Fruit fly (Drosophila melanogaster) whole organism, embryonic: ENCODE results near the gene Hmbs.
A peak's percentile ranks its signal among the peaks of the same experiment; 100 is the strongest.

Experiments used
- Abd-B ChIP-seq: fragments of 200-800 bp; sonication (Bioruptor generic); optimal IDR thresholded peaks from 2 replicates; lab custom pipeline; 2018; ENCODE audit warnings: missing biosample characterization, mild to moderate bottlenecking, missing genetic modification characterization, moderate library complexity
- Ada2b ChIP-seq: fragments of 200-800 bp; sonication (Bioruptor generic); IDR thresholded peaks from 2 replicates; pipeline ENCODE4 v1.3.6; 2022; ENCODE audit warnings: missing biosample characterization, missing genetic modification characterization
- Aef1 ChIP-seq: fragments of 200-800 bp; sonication (Bioruptor generic); IDR thresholded peaks from 3 replicates; pipeline ENCODE4 v1.3.6; 2022; ENCODE audit warnings: missing biosample characterization, missing genetic modification characterization
- Atf6 ChIP-seq: fragments of 200-800 bp; sonication (Bioruptor generic); IDR thresholded peaks from 2 replicates; pipeline ENCODE4 v1.3.6; 2022; ENCODE audit warnings: missing biosample characterization, missing genetic modification characterization
- BEAF-32 ChIP-seq: fragments of 200-800 bp; sonication (Bioruptor generic); optimal IDR thresholded peaks from 3 replicates; lab custom pipeline; 2017; ENCODE audit warnings: missing biosample characterization, missing genetic modification characterization, mild to moderate bottlenecking, moderate library complexity, missing genetic modification reagents
- CG10431 ChIP-seq: fragments of 200-800 bp; sonication (Bioruptor generic); optimal IDR thresholded peaks from 3 replicates; lab custom pipeline; 2018; ENCODE audit warnings: missing biosample characterization, mild to moderate bottlenecking, missing genetic modification characterization
- CG10565 ChIP-seq: fragments of 200-800 bp; sonication (Bioruptor generic); optimal IDR thresholded peaks from 3 replicates; lab custom pipeline; 2016; ENCODE audit warnings: missing biosample characterization, mild to moderate bottlenecking, missing genetic modification characterization
- CG1233 ChIP-seq: fragments of 200-800 bp; sonication (Bioruptor generic); optimal IDR thresholded peaks from 4 replicates; lab custom pipeline; 2018; ENCODE audit warnings: missing biosample characterization, mild to moderate bottlenecking, missing genetic modification characterization
- CG12391 ChIP-seq: fragments of 200-800 bp; sonication (Bioruptor generic); optimal IDR thresholded peaks from 3 replicates; lab custom pipeline; 2018; ENCODE audit warnings: missing biosample characterization, mild to moderate bottlenecking, missing genetic modification characterization, moderate library complexity
- CG14014 ChIP-seq: fragments of 200-800 bp; sonication (Bioruptor generic); IDR thresholded peaks from 2 replicates; pipeline ENCODE4 v1.3.6; 2022; ENCODE audit warnings: missing biosample characterization, missing genetic modification characterization
- CG15011 ChIP-seq: fragments of 200-800 bp; sonication (Bioruptor generic); optimal IDR thresholded peaks from 3 replicates; lab custom pipeline; 2018; ENCODE audit warnings: missing biosample characterization, mild to moderate bottlenecking, missing genetic modification characterization
- CG15269 ChIP-seq: fragments of 200-800 bp; sonication (Bioruptor generic); optimal IDR thresholded peaks from 2 replicates; lab custom pipeline; 2018; ENCODE audit warnings: missing biosample characterization, mild to moderate bottlenecking, missing genetic modification characterization, moderate library complexity
- CG17385 ChIP-seq: fragments of 200-800 bp; sonication (Bioruptor generic); optimal IDR thresholded peaks from 3 replicates; lab custom pipeline; 2018; ENCODE audit warnings: missing biosample characterization, mild to moderate bottlenecking, missing genetic modification characterization
- CG18476 ChIP-seq: fragments of 200-800 bp; sonication (Bioruptor generic); optimal IDR thresholded peaks from 2 replicates; lab custom pipeline; 2016; ENCODE audit warnings: missing biosample characterization, mild to moderate bottlenecking, missing genetic modification characterization
- CG2129 ChIP-seq: fragments of 200-800 bp; sonication (Bioruptor generic); IDR thresholded peaks from 2 replicates; pipeline ENCODE4 v1.3.6; 2022; ENCODE audit warnings: missing biosample characterization, missing genetic modification characterization; ENCODE audit not compliant: partially characterized antibody
- CG32772 ChIP-seq: fragments of 200-800 bp; sonication (Bioruptor generic); IDR thresholded peaks from 2 replicates; pipeline ENCODE4 v1.3.6; 2022; ENCODE audit warnings: missing biosample characterization, missing genetic modification characterization
- CG3281 ChIP-seq: fragments of 200-800 bp; sonication (Bioruptor generic); optimal IDR thresholded peaks from 3 replicates; lab custom pipeline; 2017; ENCODE audit warnings: missing biosample characterization, mild to moderate bottlenecking, missing genetic modification characterization
- CG6272 ChIP-seq: fragments of 200-800 bp; sonication (Bioruptor generic); IDR thresholded peaks from 2 replicates; pipeline ENCODE4 v1.3.6; 2022; ENCODE audit warnings: missing biosample characterization, missing genetic modification characterization
- CHES-1-like ChIP-seq: fragments of 200-800 bp; sonication (Bioruptor generic); optimal IDR thresholded peaks from 2 replicates; lab custom pipeline; 2016; ENCODE audit warnings: missing biosample characterization, missing genetic modification characterization
- D19A ChIP-seq: fragments of 200-800 bp; optimal IDR thresholded peaks from 3 replicates; lab custom pipeline; 2019; ENCODE audit warnings: missing biosample characterization, mild to moderate bottlenecking, missing genetic modification characterization, moderate library complexity
- Drgx ChIP-seq: fragments of 200-800 bp; sonication (Bioruptor generic); IDR thresholded peaks from 2 replicates; pipeline ENCODE4 v1.3.6; 2022; ENCODE audit warnings: missing biosample characterization, missing genetic modification characterization
- Gug ChIP-seq: fragments of 200-800 bp; sonication (Bioruptor generic); IDR thresholded peaks from 4 replicates; pipeline ENCODE4 v1.3.6; 2022; ENCODE audit warnings: missing biosample characterization, missing genetic modification characterization
- HLH4C ChIP-seq: fragments of 200-800 bp; sonication (Bioruptor generic); IDR thresholded peaks from 3 replicates; pipeline ENCODE4 v1.3.6; 2022; ENCODE audit warnings: missing biosample characterization, missing genetic modification characterization; ENCODE audit not compliant: partially characterized antibody
- HLH54F ChIP-seq: fragments of 200-800 bp; sonication (Bioruptor generic); optimal IDR thresholded peaks from 3 replicates; lab custom pipeline; 2016; ENCODE audit warnings: missing biosample characterization, missing genetic modification characterization
- MBD-R2 ChIP-seq: fragments of 200-800 bp; sonication (Bioruptor generic); IDR thresholded peaks from 2 replicates; pipeline ENCODE4 v1.3.6; 2022; ENCODE audit warnings: missing biosample characterization, missing genetic modification characterization
- MTF-1 ChIP-seq: fragments of 200-800 bp; sonication (Bioruptor generic); optimal IDR thresholded peaks from 2 replicates; lab custom pipeline; 2018; ENCODE audit warnings: missing biosample characterization, mild to moderate bottlenecking, missing genetic modification characterization, borderline replicate concordance
- Optix ChIP-seq: fragments of 200-800 bp; sonication (Bioruptor generic); IDR thresholded peaks from 3 replicates; pipeline ENCODE4 v1.3.6; 2022; ENCODE audit warnings: missing biosample characterization, missing genetic modification characterization
- Scr ChIP-seq: fragments of 200-800 bp; sonication (Bioruptor generic); IDR thresholded peaks from 2 replicates; pipeline ENCODE4 v1.3.6; 2022; ENCODE audit warnings: missing biosample characterization, missing genetic modification characterization; ENCODE audit not compliant: partially characterized antibody
- Side ChIP-seq: fragments of 200-800 bp; sonication (Bioruptor generic); optimal IDR thresholded peaks from 2 replicates; lab custom pipeline; 2016; ENCODE audit warnings: missing biosample characterization, missing genetic modification characterization
- Spps ChIP-seq: fragments of 200-800 bp; sonication (Bioruptor generic); optimal IDR thresholded peaks from 2 replicates; lab custom pipeline; 2018; ENCODE audit warnings: missing biosample characterization, mild to moderate bottlenecking, missing genetic modification characterization
- az2 ChIP-seq: fragments of 200-800 bp; sonication (Bioruptor generic); optimal IDR thresholded peaks from 3 replicates; lab custom pipeline; 2016; ENCODE audit warnings: missing biosample characterization, missing genetic modification characterization
- bigmax ChIP-seq: fragments of 200-800 bp; sonication (Bioruptor generic); optimal IDR thresholded peaks from 2 replicates; lab custom pipeline; 2018; ENCODE audit warnings: missing biosample characterization, mild to moderate bottlenecking, missing genetic modification characterization
- chif ChIP-seq, 2 experiments: fragments of 200-800 bp; sonication (Bioruptor generic); optimal IDR thresholded peaks; 3 replicates each; lab custom pipeline; 2016; ENCODE audit warnings: missing biosample characterization in 2 of 2, missing genetic modification characterization in 2 of 2
- crp ChIP-seq, 2 experiments: fragments of 200-800 bp; sonication (Bioruptor generic); optimal IDR thresholded peaks; 2 replicates in 1 of 2; 3 replicates in 1 of 2; lab custom pipeline; 2017; ENCODE audit warnings: missing biosample characterization in 2 of 2, missing genetic modification characterization in 2 of 2, mild to moderate bottlenecking in 1 of 2, moderate library complexity in 1 of 2
- h ChIP-seq: fragments of >200 bp; optimal IDR thresholded peaks from 2 replicates; lab custom pipeline; 2017
- hkb ChIP-seq, 2 experiments: fragments of 200-800 bp in 1 of 2; fragments of >200 bp in 1 of 2; sonication (Bioruptor generic) in 1 of 2; IDR thresholded peaks in 1 of 2; optimal IDR thresholded peaks in 1 of 2; 2 replicates each; pipeline versions ENCODE4 v1.3.6 to Lab custom; 2017 to 2022; ENCODE audit warnings: missing biosample characterization in 1 of 2, missing genetic modification characterization in 1 of 2
- klu ChIP-seq: fragments of 200-800 bp; sonication (Bioruptor generic); IDR thresholded peaks from 2 replicates; pipeline ENCODE4 v1.3.6; 2022; ENCODE audit warnings: missing biosample characterization, missing genetic modification characterization
- lmd ChIP-seq: fragments of 200-800 bp; sonication (Bioruptor generic); IDR thresholded peaks from 2 replicates; pipeline ENCODE4 v1.3.6; 2022; ENCODE audit warnings: missing biosample characterization, missing genetic modification characterization
- lov ChIP-seq, 2 experiments: fragments of 200-800 bp in 1 of 2; fragments of >200 bp in 1 of 2; sonication (Bioruptor generic) in 1 of 2; IDR thresholded peaks in 1 of 2; optimal IDR thresholded peaks in 1 of 2; 2 replicates in 1 of 2; 3 replicates in 1 of 2; pipeline versions ENCODE4 v1.3.6 to Lab custom; 2017 to 2022; ENCODE audit warnings: missing biosample characterization in 1 of 2, missing genetic modification characterization in 1 of 2
- p53 ChIP-seq: fragments of 200-800 bp; sonication (Bioruptor generic); optimal IDR thresholded peaks from 2 replicates; lab custom pipeline; 2016; ENCODE audit warnings: missing biosample characterization, missing genetic modification characterization
- peb ChIP-seq: fragments of 200-800 bp; sonication (Bioruptor generic); IDR thresholded peaks from 2 replicates; pipeline ENCODE4 v1.3.6; 2022; ENCODE audit warnings: missing biosample characterization, missing genetic modification characterization
- pfk ChIP-seq: fragments of 200-800 bp; sonication (Bioruptor generic); optimal IDR thresholded peaks from 2 replicates; lab custom pipeline; 2018; ENCODE audit warnings: missing biosample characterization, mild to moderate bottlenecking, missing genetic modification characterization, moderate library complexity
- phol ChIP-seq: fragments of 200-800 bp; sonication (Bioruptor generic); optimal IDR thresholded peaks from 3 replicates; lab custom pipeline; 2018; ENCODE audit warnings: missing biosample characterization, mild to moderate bottlenecking, missing genetic modification characterization, moderate library complexity
- pum ChIP-seq: fragments of 200-800 bp; sonication (Bioruptor generic); optimal IDR thresholded peaks from 2 replicates; lab custom pipeline; 2016; ENCODE audit warnings: missing biosample characterization, missing genetic modification characterization
- seq ChIP-seq: fragments of 200-800 bp; sonication (Bioruptor generic); IDR thresholded peaks from 2 replicates; pipeline ENCODE4 v1.3.6; 2022; ENCODE audit warnings: missing biosample characterization, missing genetic modification characterization
- sob ChIP-seq: fragments of 200-800 bp; sonication (Bioruptor generic); IDR thresholded peaks from 2 replicates; pipeline ENCODE4 v1.3.6; 2022; ENCODE audit warnings: missing biosample characterization, missing genetic modification characterization
- trh ChIP-seq: fragments of 200-800 bp; sonication (Bioruptor generic); optimal IDR thresholded peaks from 2 replicates; lab custom pipeline; 2016; ENCODE audit warnings: missing biosample characterization, missing genetic modification characterization
- zen ChIP-seq: fragments of 200-800 bp; sonication (Bioruptor generic); optimal IDR thresholded peaks from 3 replicates; lab custom pipeline; 2018; ENCODE audit warnings: missing biosample characterization, mild to moderate bottlenecking, missing genetic modification characterization, moderate library complexity

Hmbs gene

DNA sequence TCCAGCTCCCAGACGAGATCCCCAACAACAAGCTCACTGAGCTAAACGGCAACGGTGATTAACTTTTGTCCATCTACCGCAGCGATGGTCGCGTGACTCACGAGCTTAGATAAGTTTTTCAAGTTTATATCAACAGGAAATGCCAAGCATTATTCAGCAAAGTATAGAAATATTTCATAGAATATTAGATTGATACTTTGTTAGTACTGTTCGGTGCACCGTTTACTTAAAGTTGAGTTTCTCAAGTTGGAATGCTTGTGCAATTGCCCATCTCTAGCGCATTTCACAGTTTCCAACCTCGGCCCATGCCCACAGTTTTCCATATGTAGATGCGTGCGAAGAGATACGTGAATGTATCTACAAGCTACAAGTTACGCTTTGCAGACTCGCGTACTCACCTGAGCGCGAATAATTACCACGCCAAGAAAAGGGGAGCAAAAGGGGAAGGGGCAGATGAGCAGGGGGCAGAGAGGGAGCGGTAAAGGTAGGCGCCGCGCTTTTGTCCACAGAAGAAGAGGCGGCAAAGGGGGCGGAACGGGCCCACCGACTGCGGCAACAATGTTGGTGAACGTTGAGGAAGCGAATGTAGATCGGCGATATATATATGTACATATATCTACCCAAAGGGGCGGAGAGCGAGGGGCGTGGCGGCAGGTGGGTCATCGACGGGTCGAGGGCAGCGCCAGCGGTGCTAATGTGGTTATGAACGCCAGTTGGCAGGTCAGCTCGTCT is 41.5 kb downstream of the Hmbs start (continued):
- peak; percentile 26; the same call in 1 of the 2 replicates for TF ChIP-seq CG32772
- TF ChIP-seq klu = no peak
- TF ChIP-seq CG15011 (GFP tag; lab: Kevin White, UChicago) = no peak
- TF ChIP-seq HLH54F (GFP tag; lab: Kevin White, UChicago) = no peak
- TF ChIP-seq pfk (GFP tag; lab: Kevin White, UChicago) = no peak
- TF ChIP-seq trh (GFP tag; lab: Kevin White, UChicago) = peak; percentile 9
- TF ChIP-seq MTF-1 (GFP tag; lab: Kevin White, UChicago) = no peak
- no peak for TF ChIP-seq h (lab: Kevin White, UChicago)
- peak; percentile 49 for TF ChIP-seq CG17385 (GFP tag; lab: Kevin White, UChicago)
- TF ChIP-seq CG10565 (GFP tag; lab: Kevin White, UChicago) = no peak
- TF ChIP-seq CG15269 (tag; lab: Kevin White, UChicago) = peak; percentile 68
- TF ChIP-seq crp (GFP tag; optimal IDR thresholded peaks at IDR 0.05; lab: Kevin White, UChicago) = no peak
- peak; percentile 83 for TF ChIP-seq Drgx
- 0 out of 3 replicates have a peak, but pooled peaks have one; percentile 52 for TF ChIP-seq HLH4C (GFP tag; lab: Robert Waterston, UW)
- peak; percentile 10 for TF ChIP-seq Side (GFP tag; lab: Kevin White, UChicago)
- peak; percentile 35; the same call in 1 of the 2 replicates for TF ChIP-seq seq (GFP tag; lab: Robert Waterston, UW)
- TF ChIP-seq sob = peak; percentile 54
- TF ChIP-seq CG18476 (GFP tag; lab: Kevin White, UChicago) = no peak
- peak; percentile 17 for TF ChIP-seq pum (GFP tag; lab: Kevin White, UChicago)
- no peak for TF ChIP-seq MBD-R2 (GFP tag; lab: Robert Waterston, UW)
- TF ChIP-seq lov (optimal IDR thresholded peaks at IDR 0.05; lab: Kevin White, UChicago) = no peak
- TF ChIP-seq lov (GFP tag; IDR thresholded peaks at IDR 0.05; lab: Robert Waterston, UW) = no peak
- no peak for TF ChIP-seq zen (tag; lab: Kevin White, UChicago)
- peak; percentile 61 for TF ChIP-seq Scr (GFP tag; lab: Robert Waterston, UW)
- TF ChIP-seq BEAF-32 (GFP tag; lab: Kevin White, UChicago) = peak; percentile 59
- TF ChIP-seq p53 (GFP tag; lab: Kevin White, UChicago) = no peak
- TF ChIP-seq lmd (GFP tag; lab: Robert Waterston, UW) = peak; percentile 43
- peak; percentile 46; the same call in 1 of the 3 replicates for TF ChIP-seq Optix (GFP tag; lab: Robert Waterston, UW)
- no peak for TF ChIP-seq CHES-1-like
- TF ChIP-seq CG14014 (GFP tag; lab: Robert Waterston, UW) = 0 out of 2 replicates have a peak, but pooled peaks have one; percentile 34
- TF ChIP-seq Ada2b (GFP tag; lab: Robert Waterston, UW) = 0 out of 2 replicates have a peak, but pooled peaks have one; percentile 21
- no peak for TF ChIP-seq Spps (tag; lab: Kevin White, UChicago)
- TF ChIP-seq CG12391 = peak; percentile 60
- TF ChIP-seq Aef1 (GFP tag; lab: Robert Waterston, UW) = peak; percentile 23; the same call in 1 of the 3 replicates
- no peak for TF ChIP-seq CG2129
- TF ChIP-seq CG6272 = 0 out of 2 replicates have a peak, but pooled peaks have one; percentile 22
- TF ChIP-seq Abd-B = peak; percentile 41
- TF ChIP-seq phol (tag; lab: Kevin White, UChicago) = peak; percentile 51
- TF ChIP-seq peb (GFP tag; lab: Robert Waterston, UW) = no peak
- TF ChIP-seq D19A (tag; lab: Kevin White, UChicago) = peak; percentile 14
- no peak; the same call in 1 of the 2 replicates for TF ChIP-seq Atf6 (GFP tag; lab: Robert Waterston, UW)
- TF ChIP-seq az2 = peak; percentile 33
- peak; percentile 31 to 35 for TF ChIP-seq chif (GFP tag; optimal IDR thresholded peaks at IDR 0.05; lab: Kevin White, UChicago)
- no peak for TF ChIP-seq CG3281 (GFP tag; lab: Kevin White, UChicago)
- no peak for TF ChIP-seq hkb (optimal IDR thresholded peaks at IDR 0.05; lab: Kevin White, UChicago)
- peak; percentile 71 for TF ChIP-seq hkb (GFP tag; IDR thresholded peaks at IDR 0.05; lab: Robert Waterston, UW)
- no peak for TF ChIP-seq CG1233 (GFP tag; lab: Kevin White, UChicago)
- TF ChIP-seq CG10431 (GFP tag; lab: Kevin White, UChicago) = no peak
- no peak for TF ChIP-seq bigmax (GFP tag; lab: Kevin White, UChicago)
- TF ChIP-seq Gug = peak; percentile 32; the same call in 1 of the 4 replicates
